Fruit fly (Drosophila melanogaster) whole organism, embryonic: Measurements from ENCODE around the gene Hr38.
A peak's percentile ranks its signal among the peaks of the same experiment; 100 is the strongest.

ENCODE experiments used
- B-H2 ChIP-seq: fragments of 200-800 bp; sonication (Bioruptor generic); optimal IDR thresholded peaks from 2 replicates; lab custom pipeline; 2018; ENCODE audit warnings: missing biosample characterization, mild to moderate bottlenecking, missing genetic modification characterization
- CG1024 ChIP-seq: fragments of 200-800 bp; sonication (Bioruptor generic); IDR thresholded peaks from 2 replicates; pipeline ENCODE4 v1.3.6; 2022; ENCODE audit warnings: missing biosample characterization, missing genetic modification characterization
- CG10366 ChIP-seq: fragments of 200-800 bp; sonication (Bioruptor generic); IDR thresholded peaks from 2 replicates; pipeline ENCODE4 v1.3.6; 2022; ENCODE audit warnings: missing biosample characterization, missing genetic modification characterization
- CG11560 ChIP-seq: fragments of 200-800 bp; sonication (Bioruptor generic); IDR thresholded peaks from 3 replicates; pipeline ENCODE4 v1.3.6; 2022; ENCODE audit warnings: missing biosample characterization, missing genetic modification characterization
- CG11696 ChIP-seq: fragments of 200-800 bp; sonication (Bioruptor generic); IDR thresholded peaks from 2 replicates; pipeline ENCODE4 v1.3.6; 2022; ENCODE audit warnings: missing biosample characterization, missing genetic modification characterization
- CG12071 ChIP-seq: fragments of 200-800 bp; sonication (Bioruptor generic); optimal IDR thresholded peaks from 3 replicates; lab custom pipeline; 2018; ENCODE audit warnings: missing biosample characterization, mild to moderate bottlenecking, missing genetic modification characterization
- CG12391 ChIP-seq: fragments of 200-800 bp; sonication (Bioruptor generic); optimal IDR thresholded peaks from 3 replicates; lab custom pipeline; 2018; ENCODE audit warnings: missing biosample characterization, mild to moderate bottlenecking, missing genetic modification characterization, moderate library complexity
- CG15073 ChIP-seq: fragments of 200-800 bp; sonication (Bioruptor generic); optimal IDR thresholded peaks from 2 replicates; lab custom pipeline; 2016; ENCODE audit warnings: missing biosample characterization, missing genetic modification characterization
- CG15601 ChIP-seq: fragments of 200-800 bp; sonication (Bioruptor generic); optimal IDR thresholded peaks from 3 replicates; lab custom pipeline; 2019; ENCODE audit warnings: missing biosample characterization, mild to moderate bottlenecking, missing genetic modification characterization, moderate library complexity
- CG17186 ChIP-seq: fragments of 200-800 bp; sonication (Bioruptor generic); optimal IDR thresholded peaks from 3 replicates; lab custom pipeline; 2017; ENCODE audit warnings: missing biosample characterization, missing genetic modification reagents, missing genetic modification characterization
- CG17328 ChIP-seq: fragments of 200-800 bp; sonication (Bioruptor generic); IDR thresholded peaks from 2 replicates; pipeline ENCODE4 v1.3.6; 2022; ENCODE audit warnings: missing biosample characterization, missing genetic modification characterization
- CG4282 ChIP-seq: fragments of 200-800 bp; sonication (Bioruptor generic); optimal IDR thresholded peaks from 2 replicates; lab custom pipeline; 2016; ENCODE audit warnings: missing biosample characterization, missing genetic modification characterization
- CG4404 ChIP-seq: fragments of 200-800 bp; sonication (Bioruptor generic); IDR thresholded peaks from 2 replicates; pipeline ENCODE4 v1.3.6; 2022; ENCODE audit warnings: missing biosample characterization, missing genetic modification characterization
- CG5953 ChIP-seq: fragments of 200-800 bp; sonication (Bioruptor generic); IDR thresholded peaks from 2 replicates; pipeline ENCODE4 v1.3.6; 2022; ENCODE audit warnings: missing biosample characterization, missing genetic modification characterization
- CG6689 ChIP-seq: fragments of 200-800 bp; sonication (Bioruptor generic); IDR thresholded peaks from 2 replicates; pipeline ENCODE4 v1.3.6; 2022; ENCODE audit warnings: missing biosample characterization, missing genetic modification characterization
- CG6765 ChIP-seq: fragments of 200-800 bp; sonication (Bioruptor generic); optimal IDR thresholded peaks from 3 replicates; lab custom pipeline; 2017; ENCODE audit warnings: missing biosample characterization, mild to moderate bottlenecking, missing genetic modification characterization
- Dll ChIP-seq: fragments of 200-800 bp; sonication (Bioruptor generic); IDR thresholded peaks from 4 replicates; pipeline ENCODE4 v1.3.6; 2022; ENCODE audit warnings: missing biosample characterization, missing genetic modification characterization; ENCODE audit not compliant: partially characterized antibody
- Dp ChIP-seq: fragments of 200-800 bp; sonication (Bioruptor generic); optimal IDR thresholded peaks from 2 replicates; lab custom pipeline; 2018; ENCODE audit warnings: missing biosample characterization, mild to moderate bottlenecking, missing genetic modification characterization, moderate library complexity
- E2f1 ChIP-seq: fragments of 200-800 bp; sonication (Bioruptor generic); IDR thresholded peaks from 2 replicates; pipeline ENCODE4 v1.3.6; 2022; ENCODE audit warnings: missing biosample characterization, missing genetic modification characterization
- HLH3B ChIP-seq: fragments of 200-800 bp; sonication (Bioruptor generic); IDR thresholded peaks from 2 replicates; pipeline ENCODE4 v1.3.6; 2022; ENCODE audit warnings: missing biosample characterization, missing genetic modification characterization
- Hr3 ChIP-seq: fragments of 200-800 bp; sonication (Bioruptor generic); optimal IDR thresholded peaks from 3 replicates; lab custom pipeline; 2016; ENCODE audit warnings: missing biosample characterization, missing genetic modification characterization
- Hsf ChIP-seq: fragments of 200-800 bp; sonication (Bioruptor generic); optimal IDR thresholded peaks from 3 replicates; lab custom pipeline; 2016; ENCODE audit warnings: missing biosample characterization, missing genetic modification characterization
- MBD-R2 ChIP-seq: fragments of 200-800 bp; sonication (Bioruptor generic); IDR thresholded peaks from 2 replicates; pipeline ENCODE4 v1.3.6; 2022; ENCODE audit warnings: missing biosample characterization, missing genetic modification characterization
- Mad ChIP-seq: fragments of 200-800 bp; sonication (Bioruptor generic); optimal IDR thresholded peaks from 2 replicates; lab custom pipeline; 2016; ENCODE audit warnings: missing biosample characterization, missing genetic modification characterization
- Nf-YB ChIP-seq: fragments of 200-800 bp; sonication (Bioruptor generic); optimal IDR thresholded peaks from 3 replicates; lab custom pipeline; 2019; ENCODE audit warnings: missing biosample characterization, mild to moderate bottlenecking, missing genetic modification characterization, moderate library complexity
- Sox100B ChIP-seq: fragments of 200-800 bp; sonication (Bioruptor generic); optimal IDR thresholded peaks from 3 replicates; lab custom pipeline; 2018; ENCODE audit warnings: missing biosample characterization, mild to moderate bottlenecking, missing genetic modification characterization
- Sry-β ChIP-seq: fragments of 200-800 bp; sonication (Bioruptor generic); optimal IDR thresholded peaks from 2 replicates; lab custom pipeline; 2018; ENCODE audit warnings: missing biosample characterization, mild to moderate bottlenecking, missing genetic modification characterization, moderate library complexity
- Trl ChIP-seq, 3 experiments: fragments of >200 bp in 2 of 3; fragments of 200-800 bp in 1 of 3; sonication (Bioruptor generic) in 1 of 3; optimal IDR thresholded peaks; 2 replicates in 1 of 3; 3 replicates in 2 of 3; lab custom pipeline; 2016 to 2017; ENCODE audit warnings: missing biosample characterization in 1 of 3, missing genetic modification characterization in 1 of 3
- al ChIP-seq: fragments of 200-800 bp; sonication (Bioruptor generic); IDR thresholded peaks from 2 replicates; pipeline ENCODE4 v1.3.6; 2022; ENCODE audit warnings: missing biosample characterization, missing genetic modification characterization
- bowl ChIP-seq: fragments of 200-800 bp; sonication (Bioruptor generic); IDR thresholded peaks from 2 replicates; pipeline ENCODE4 v1.3.6; 2022; ENCODE audit warnings: missing biosample characterization, missing genetic modification characterization
- crc ChIP-seq: fragments of 200-800 bp; sonication (Bioruptor generic); optimal IDR thresholded peaks from 2 replicates; lab custom pipeline; 2016; ENCODE audit warnings: missing biosample characterization, missing genetic modification characterization
- dati ChIP-seq: fragments of 200-800 bp; sonication (Bioruptor generic); IDR thresholded peaks from 2 replicates; pipeline ENCODE4 v1.3.6; 2022; ENCODE audit warnings: missing biosample characterization, missing genetic modification characterization
- dmrt99B ChIP-seq: fragments of 200-800 bp; sonication (Bioruptor generic); optimal IDR thresholded peaks from 2 replicates; lab custom pipeline; 2018; ENCODE audit warnings: missing biosample characterization, mild to moderate bottlenecking, missing genetic modification characterization, moderate library complexity
- ewg ChIP-seq: fragments of 200-800 bp; sonication (Bioruptor generic); optimal IDR thresholded peaks from 3 replicates; lab custom pipeline; 2017; ENCODE audit warnings: mild to moderate bottlenecking, missing biosample characterization, missing genetic modification reagents, missing genetic modification characterization
- exex ChIP-seq: fragments of 200-800 bp; sonication (Bioruptor generic); optimal IDR thresholded peaks from 4 replicates; lab custom pipeline; 2018; ENCODE audit warnings: missing biosample characterization, mild to moderate bottlenecking, missing genetic modification characterization, moderate library complexity
- eyg ChIP-seq: fragments of 200-800 bp; sonication (Bioruptor generic); optimal IDR thresholded peaks from 3 replicates; lab custom pipeline; 2016; ENCODE audit warnings: missing biosample characterization, missing genetic modification characterization
- fu2 ChIP-seq: fragments of 200-800 bp; sonication (Bioruptor generic); optimal IDR thresholded peaks from 2 replicates; lab custom pipeline; 2016; ENCODE audit warnings: missing biosample characterization, missing genetic modification characterization
- grau ChIP-seq: fragments of 200-800 bp; optimal IDR thresholded peaks from 3 replicates; lab custom pipeline; 2019; ENCODE audit warnings: missing biosample characterization, mild to moderate bottlenecking, missing genetic modification characterization, moderate library complexity
- hb ChIP-seq: fragments of 200-800 bp; sonication (Bioruptor generic); IDR thresholded peaks from 3 replicates; pipeline ENCODE4 v1.3.6; 2022; ENCODE audit warnings: missing biosample characterization, missing genetic modification characterization; ENCODE audit not compliant: partially characterized antibody
- mld ChIP-seq: fragments of 200-800 bp; sonication (Bioruptor generic); IDR thresholded peaks from 3 replicates; pipeline ENCODE4 v1.3.6; 2022; ENCODE audit warnings: missing biosample characterization, missing genetic modification characterization; ENCODE audit not compliant: partially characterized antibody
- prd ChIP-seq, 3 experiments: fragments of >200 bp in 2 of 3; fragments of 200-800 bp in 1 of 3; sonication (Bioruptor generic) in 1 of 3; optimal IDR thresholded peaks in 2 of 3; IDR thresholded peaks in 1 of 3; 2 replicates in 2 of 3; 3 replicates in 1 of 3; pipeline versions ENCODE4 v1.3.6 to Lab custom; 2017 to 2022; ENCODE audit warnings: missing biosample characterization in 1 of 3, missing genetic modification characterization in 1 of 3
- pum ChIP-seq: fragments of 200-800 bp; sonication (Bioruptor generic); optimal IDR thresholded peaks from 2 replicates; lab custom pipeline; 2016; ENCODE audit warnings: missing biosample characterization, missing genetic modification characterization
- pzg ChIP-seq: fragments of 200-800 bp; sonication (Bioruptor generic); optimal IDR thresholded peaks from 3 replicates; lab custom pipeline; 2018; ENCODE audit warnings: missing biosample characterization, mild to moderate bottlenecking, missing genetic modification characterization, moderate library complexity
- scrt ChIP-seq: fragments of 200-800 bp; sonication (Bioruptor generic); optimal IDR thresholded peaks from 2 replicates; lab custom pipeline; 2018; ENCODE audit warnings: missing biosample characterization, mild to moderate bottlenecking, missing genetic modification characterization, moderate library complexity
- slbo ChIP-seq: fragments of 200-800 bp; sonication (Bioruptor generic); IDR thresholded peaks from 2 replicates; pipeline ENCODE4 v1.3.6; 2022; ENCODE audit warnings: missing biosample characterization, missing genetic modification characterization
- sob ChIP-seq: fragments of 200-800 bp; sonication (Bioruptor generic); IDR thresholded peaks from 2 replicates; pipeline ENCODE4 v1.3.6; 2022; ENCODE audit warnings: missing biosample characterization, missing genetic modification characterization
- stc ChIP-seq: fragments of 200-800 bp; sonication (Bioruptor generic); IDR thresholded peaks from 2 replicates; pipeline ENCODE4 v1.3.6; 2022; ENCODE audit warnings: missing biosample characterization, missing genetic modification characterization
- tio ChIP-seq: fragments of 200-800 bp; sonication (Bioruptor generic); optimal IDR thresholded peaks from 2 replicates; lab custom pipeline; 2017; ENCODE audit warnings: missing biosample characterization, missing genetic modification characterization, inconsistent platforms
- ttk ChIP-seq: fragments of 200-800 bp; sonication (Bioruptor generic); IDR thresholded peaks from 2 replicates; pipeline ENCODE4 v2.1.2; 2022; ENCODE audit warnings: missing biosample characterization, missing genetic modification characterization
- unpg ChIP-seq: fragments of 200-800 bp; sonication (Bioruptor generic); optimal IDR thresholded peaks from 3 replicates; lab custom pipeline; 2018; ENCODE audit warnings: missing biosample characterization, mild to moderate bottlenecking, missing genetic modification characterization, moderate library complexity

Gene Hr38

dm6 chr2L:20656110-20656509 lies 58.3 kb downstream of the Hr38 start, which contains the start of the genes brun and CG2614:
Gene brun, minus strand, starts transcription at chr2L:20656178.
Gene CG2614, plus strand, starts transcription at chr2L:20656426.
- TF ChIP-seq bowl (GFP tag; lab: Robert Waterston, UW) (no peak), ewg (no peak), scrt (GFP tag; lab: Kevin White, UChicago) (peak; percentile 69), B-H2 (GFP tag; lab: Kevin White, UChicago) (no peak), Hr3 (GFP tag; lab: Kevin White, UChicago) (peak; percentile 70), Trl (optimal IDR thresholded peaks at IDR 0.05; lab: Kevin White, UChicago) (no peak), Trl (GFP tag; optimal IDR thresholded peaks at IDR 0.05; lab: Kevin White, UChicago) (peak; percentile 74), grau (peak; percentile 63), CG15073 (GFP tag; lab: Kevin White, UChicago) (no peak), ttk (GFP tag; lab: Robert Waterston, UW) (peak; percentile 38; the same call in 1 of the 2 replicates), Dp (peak; percentile 24), CG4282 (GFP tag; lab: Kevin White, UChicago) (peak; percentile 24), CG1024 (GFP tag; lab: Robert Waterston, UW) (peak; percentile 37; the same call in 1 of the 2 replicates), slbo (GFP tag; lab: Robert Waterston, UW) (peak; percentile 90), CG17328 (GFP tag; lab: Robert Waterston, UW) (peak; percentile 79), stc (GFP tag; lab: Robert Waterston, UW) (no peak), CG12071 (GFP tag; lab: Kevin White, UChicago) (no peak), unpg (no peak), HLH3B (GFP tag; lab: Robert Waterston, UW) (peak; percentile 76), CG6689 (GFP tag; lab: Robert Waterston, UW) (peak; percentile 80), Mad (GFP tag; lab: Kevin White, UChicago) (peak; percentile 84), CG11696 (GFP tag; lab: Robert Waterston, UW) (no peak), CG6765 (GFP tag; lab: Kevin White, UChicago) (no peak), mld (GFP tag; lab: Robert Waterston, UW) (no peak), sob (peak; percentile 85), eyg (GFP tag; lab: Kevin White, UChicago) (peak; percentile 41), CG11560 (tag; lab: Robert Waterston, UW) (peak; percentile 66), E2f1 (GFP tag; lab: Robert Waterston, UW) (peak; percentile 66), CG12391 (tag; lab: Kevin White, UChicago) (peak; percentile 82), MBD-R2 (GFP tag; lab: Robert Waterston, UW) (peak; percentile 96), crc (GFP tag; lab: Kevin White, UChicago) (peak; percentile 3), CG4404 (GFP tag; lab: Robert Waterston, UW) (peak; percentile 83), fu2 (GFP tag; lab: Kevin White, UChicago) (peak; percentile 57), Nf-YB (GFP tag; lab: Kevin White, UChicago) (peak; percentile 69), Sry-β (GFP tag; lab: Kevin White, UChicago) (peak; percentile 32), prd (optimal IDR thresholded peaks at IDR 0.05; lab: Kevin White, UChicago) (no peak), prd (GFP tag; IDR thresholded peaks at IDR 0.05; lab: Robert Waterston, UW) (peak; percentile 91), pzg (GFP tag; lab: Kevin White, UChicago) (peak; percentile 79), dmrt99B (no peak), Dll (GFP tag; lab: Robert Waterston, UW) (peak; percentile 95), al (GFP tag; lab: Robert Waterston, UW) (peak; percentile 74), pum (GFP tag; lab: Kevin White, UChicago) (peak; percentile 76), dati (GFP tag; lab: Robert Waterston, UW) (no peak), Hsf (GFP tag; lab: Kevin White, UChicago) (peak; percentile 79), hb (GFP tag; lab: Robert Waterston, UW) (peak; percentile 85), CG5953 (GFP tag; lab: Robert Waterston, UW) (0 out of 2 replicates have a peak, but pooled peaks have one; percentile 29), tio (GFP tag; lab: Kevin White, UChicago) (no peak), CG15601 (tag; lab: Kevin White, UChicago) (no peak), CG17186 (GFP tag; lab: Kevin White, UChicago) (peak; percentile 70), Sox100B (GFP tag; lab: Kevin White, UChicago) (no peak), CG10366 (GFP tag; lab: Robert Waterston, UW) (peak; percentile 80), exex (tag; lab: Kevin White, UChicago) (no peak)
